Worm (Caenorhabditis elegans): ENCODE data around the gene F08H9.3.

DNA sequence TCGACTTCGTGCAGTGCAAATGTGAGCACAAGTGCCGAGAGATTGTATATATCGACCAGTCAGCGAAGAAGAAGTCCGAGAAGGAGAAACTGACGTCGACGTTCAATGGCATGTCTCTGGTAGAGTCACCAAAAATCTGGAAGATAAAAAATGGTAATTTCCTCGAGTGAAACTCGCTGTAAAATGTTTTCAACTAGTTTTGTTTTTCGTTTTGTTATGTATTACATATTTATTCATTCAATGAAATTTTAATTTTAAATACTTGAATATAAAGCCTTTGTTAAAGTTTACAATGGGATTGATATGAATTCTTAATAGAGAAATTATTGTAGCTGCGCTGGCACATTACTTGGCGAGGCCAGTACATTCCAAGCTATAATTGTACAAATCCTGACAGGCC lies 43.3 kb downstream of the F08H9.3 start:
- no peak for TF ChIP-seq ceh-9 (tag; optimal IDR thresholded peaks at IDR 0.05)
- TF ChIP-seq zip-5 (tag; optimal IDR thresholded peaks at IDR 0.05): no peak
- no peak for TF ChIP-seq pqm-1 (tag; optimal IDR thresholded peaks at IDR 0.05)
- no peak for TF ChIP-seq ceh-34 (tag; optimal IDR thresholded peaks at IDR 0.05)
- TF ChIP-seq ceh-18 (tag; optimal IDR thresholded peaks at IDR 0.05): no peak
- TF ChIP-seq ztf-16 (tag; optimal IDR thresholded peaks at IDR 0.05): no peak
- no peak for TF ChIP-seq sox-2 (GFP tag; IDR thresholded peaks at IDR 0.05)
- no peak for TF ChIP-seq elt-2 (tag; optimal IDR thresholded peaks at IDR 0.05)
- no peak for TF ChIP-seq dve-1 (tag; optimal IDR thresholded peaks at IDR 0.05)
- no peak for TF ChIP-seq ceh-31 (tag; optimal IDR thresholded peaks at IDR 0.05)
- TF ChIP-seq ceh-48 (tag; optimal IDR thresholded peaks at IDR 0.05): no peak
- TF ChIP-seq elt-4 (tag; optimal IDR thresholded peaks at IDR 0.05): no peak
- no peak for TF ChIP-seq nhr-11 (tag; optimal IDR thresholded peaks at IDR 0.05)
- TF ChIP-seq lin-11 (tag; optimal IDR thresholded peaks at IDR 0.05): no peak

All from whole organism, late embryonic.